Fruit fly (Drosophila melanogaster) whole organism, adult: Measurements from ENCODE around the gene eater.

Experiments used
- CG11617 ChIP-seq: fragments of 200-800 bp; sonication (Bioruptor generic); optimal IDR thresholded peaks from 2 replicates; lab custom pipeline; 2017; ENCODE audit warnings: mild to moderate bottlenecking, missing biosample characterization, missing genetic modification reagents, missing genetic modification characterization
- CG12768 ChIP-seq: fragments of 200-800 bp; sonication (Bioruptor generic); optimal IDR thresholded peaks from 2 replicates; lab custom pipeline; 2017; ENCODE audit warnings: missing biosample characterization, missing genetic modification characterization, mild to moderate bottlenecking, moderate library complexity, missing genetic modification reagents
- CG14711 ChIP-seq: fragments of 200-800 bp; sonication (Bioruptor generic); optimal IDR thresholded peaks from 2 replicates; lab custom pipeline; 2018; ENCODE audit warnings: missing biosample characterization, mild to moderate bottlenecking, missing genetic modification characterization, moderate library complexity
- CG1620 ChIP-seq: fragments of 200-800 bp; sonication (Bioruptor generic); optimal IDR thresholded peaks from 2 replicates; lab custom pipeline; 2016; ENCODE audit warnings: missing biosample characterization, missing genetic modification characterization
- CG33017 ChIP-seq: fragments of 200-800 bp; sonication (Bioruptor generic); optimal IDR thresholded peaks from 2 replicates; lab custom pipeline; 2018; ENCODE audit warnings: missing biosample characterization, mild to moderate bottlenecking, missing genetic modification characterization, moderate library complexity
- CG5204 ChIP-seq: fragments of 200-800 bp; sonication (Bioruptor generic); optimal IDR thresholded peaks from 2 replicates; lab custom pipeline; 2016; ENCODE audit warnings: missing biosample characterization, missing genetic modification characterization
- CG7045 ChIP-seq: fragments of 200-800 bp; sonication (Bioruptor generic); optimal IDR thresholded peaks from 2 replicates; lab custom pipeline; 2017; ENCODE audit warnings: missing biosample characterization, mild to moderate bottlenecking, missing genetic modification characterization
- CG7101 ChIP-seq: fragments of 200-800 bp; sonication (Bioruptor generic); optimal IDR thresholded peaks from 2 replicates; lab custom pipeline; 2018; ENCODE audit warnings: missing biosample characterization, mild to moderate bottlenecking, missing genetic modification characterization, moderate library complexity
- Clk ChIP-seq: fragments of 200-800 bp; sonication (Bioruptor generic); optimal IDR thresholded peaks from 2 replicates; lab custom pipeline; 2017; ENCODE audit warnings: missing biosample characterization, missing genetic modification characterization
- Crg-1 ChIP-seq: fragments of 200-800 bp; sonication (Bioruptor generic); optimal IDR thresholded peaks from 2 replicates; lab custom pipeline; 2016; ENCODE audit warnings: missing biosample characterization, missing genetic modification characterization
- Hr96 ChIP-seq: fragments of 200-800 bp; sonication (Bioruptor generic); optimal IDR thresholded peaks from 2 replicates; lab custom pipeline; 2016; ENCODE audit warnings: missing biosample characterization, missing genetic modification characterization
- Mnt ChIP-seq: fragments of 200-800 bp; sonication (Bioruptor generic); optimal IDR thresholded peaks from 2 replicates; lab custom pipeline; 2016; ENCODE audit warnings: missing biosample characterization, mild to moderate bottlenecking, missing genetic modification characterization
- bab1 ChIP-seq: fragments of 200-800 bp; sonication (Bioruptor generic); optimal IDR thresholded peaks from 3 replicates; lab custom pipeline; 2019; ENCODE audit warnings: missing biosample characterization, mild to moderate bottlenecking, missing genetic modification characterization, moderate library complexity
- cic ChIP-seq: fragments of 200-800 bp; sonication (Bioruptor generic); optimal IDR thresholded peaks from 2 replicates; lab custom pipeline; 2017; ENCODE audit warnings: missing biosample characterization, mild to moderate bottlenecking, missing genetic modification characterization, moderate library complexity
- cnc ChIP-seq, 2 experiments: fragments of >200 bp; optimal IDR thresholded peaks; 2 replicates each; lab custom pipeline; 2017
- kay ChIP-seq: fragments of 200-800 bp; sonication (Bioruptor generic); peaks from one replicate; lab custom pipeline; 2016; ENCODE audit warnings: missing biosample characterization, missing genetic modification characterization, borderline replicate concordance
- ovo ChIP-seq: fragments of 200-800 bp; sonication (Bioruptor generic); optimal IDR thresholded peaks from 2 replicates; lab custom pipeline; 2016; ENCODE audit warnings: missing biosample characterization, missing genetic modification characterization
- pad ChIP-seq: fragments of 200-800 bp; sonication (Bioruptor generic); optimal IDR thresholded peaks from 3 replicates; lab custom pipeline; 2017; ENCODE audit warnings: missing biosample characterization, missing genetic modification characterization, mild to moderate bottlenecking, moderate library complexity, missing genetic modification reagents
- tj ChIP-seq: fragments of 200-800 bp; sonication (Bioruptor generic); optimal IDR thresholded peaks from 3 replicates; lab custom pipeline; 2017; ENCODE audit warnings: missing biosample characterization, mild to moderate bottlenecking, missing genetic modification characterization, moderate library complexity
- toe ChIP-seq: fragments of 200-800 bp; sonication (Bioruptor generic); optimal IDR thresholded peaks from 2 replicates; lab custom pipeline; 2016; ENCODE audit warnings: missing biosample characterization, missing genetic modification characterization

Gene eater

DNA sequence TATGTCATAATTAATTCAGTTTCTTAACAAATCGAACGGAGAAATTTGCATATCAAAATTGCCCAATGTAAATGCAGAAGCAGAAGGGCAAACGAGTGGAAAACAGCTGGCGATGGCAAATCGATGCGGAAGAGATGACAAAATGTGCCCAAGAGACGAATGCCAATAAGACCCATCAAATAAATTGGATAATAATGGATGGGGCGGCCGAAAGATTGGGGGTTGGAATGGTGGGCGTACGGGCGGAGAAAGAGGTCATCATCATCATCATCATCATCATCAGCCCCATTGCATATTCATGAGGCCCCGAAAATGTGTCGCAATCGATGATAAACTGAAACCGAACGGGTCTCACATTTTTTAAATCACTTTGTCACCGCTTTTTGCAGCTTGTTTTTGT is 34.5 kb upstream of the eater start:
- no peak for TF ChIP-seq ovo (GFP tag; lab: Kevin White, UChicago)
- no peak for TF ChIP-seq CG14711 (tag; lab: Kevin White, UChicago)
- no peak for TF ChIP-seq Clk
- TF ChIP-seq kay (GFP tag; lab: Kevin White, UChicago): no peak

DNA sequence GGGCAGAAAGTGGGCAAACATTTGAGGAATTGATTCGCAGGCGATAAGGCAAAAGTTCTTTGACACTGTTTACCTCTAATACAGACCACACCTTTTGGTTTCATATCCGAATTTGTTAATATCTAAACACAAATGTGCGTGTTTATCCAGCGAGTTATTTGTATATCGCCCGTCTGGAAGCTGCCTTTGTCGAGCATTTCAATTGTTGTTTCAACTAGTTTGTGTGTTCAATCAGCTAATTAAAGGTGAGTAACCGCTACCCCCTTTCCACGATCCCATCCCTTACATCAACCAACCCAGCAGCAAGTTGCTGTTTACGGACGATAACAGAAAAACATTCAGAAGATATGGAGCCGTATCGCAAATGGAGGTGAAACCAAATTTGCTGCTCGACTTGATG is 31.9 kb upstream of the eater start:
- peak; percentile 39 for TF ChIP-seq CG12768
- peak; percentile 63 for TF ChIP-seq Crg-1
- TF ChIP-seq ovo (GFP tag; lab: Kevin White, UChicago): peak; percentile 44
- peak; percentile 6 for TF ChIP-seq CG33017 (tag; lab: Kevin White, UChicago)
- TF ChIP-seq CG5204 (GFP tag; lab: Kevin White, UChicago): no peak
- TF ChIP-seq CG11617: peak; percentile 12
- TF ChIP-seq CG1620 (GFP tag; lab: Kevin White, UChicago): peak; percentile 40
- peak; percentile 29 for TF ChIP-seq CG7045 (GFP tag; lab: Kevin White, UChicago)
- peak; percentile 56 for TF ChIP-seq kay (GFP tag; lab: Kevin White, UChicago)
- no peak for TF ChIP-seq bab1 (GFP tag; lab: Kevin White, UChicago)
- TF ChIP-seq Hr96: no peak
- peak; percentile 46 for TF ChIP-seq CG7101 (tag; lab: Kevin White, UChicago)
- no peak for TF ChIP-seq tj (GFP tag; lab: Kevin White, UChicago)
- peak; percentile 11 for TF ChIP-seq CG14711 (tag; lab: Kevin White, UChicago)
- TF ChIP-seq toe (GFP tag; lab: Kevin White, UChicago): no peak
- TF ChIP-seq pad (GFP tag; lab: Kevin White, UChicago): no peak
- TF ChIP-seq Mnt (GFP tag; lab: Kevin White, UChicago): no peak
- no peak for TF ChIP-seq cnc (optimal IDR thresholded peaks at IDR 0.05; lab: Kevin White, UChicago)
- no peak for TF ChIP-seq Clk
- TF ChIP-seq cic (GFP tag; lab: Kevin White, UChicago): peak; percentile 20

DNA sequence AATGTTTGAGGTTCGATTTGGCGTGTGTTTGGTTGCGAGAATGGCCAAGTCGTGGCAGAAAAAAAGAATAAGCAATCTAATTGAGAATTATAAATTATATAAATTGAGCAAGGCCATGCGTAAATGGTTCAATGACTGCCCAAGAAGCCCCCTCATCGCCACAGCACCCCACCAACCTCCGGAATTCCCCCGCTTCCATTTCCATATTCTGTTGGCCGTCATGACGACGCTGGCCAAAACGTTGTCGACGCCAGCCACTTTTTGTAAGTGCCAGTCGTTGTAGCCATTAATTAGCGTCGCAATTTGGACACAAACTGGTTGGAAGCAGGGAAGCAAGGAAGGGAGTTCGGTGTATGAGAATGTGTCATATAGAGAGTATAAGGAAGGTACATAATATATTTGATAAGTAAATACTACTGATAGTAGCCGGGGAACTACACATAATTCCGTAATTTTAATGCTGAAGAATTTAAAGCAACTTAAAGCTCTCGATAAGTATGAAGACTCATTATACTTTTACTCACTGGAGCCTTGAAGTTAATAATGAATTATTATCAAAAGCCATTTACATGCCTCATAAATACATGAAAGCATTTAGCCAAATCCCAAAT is 31.2 kb upstream of the eater start:
- peak; percentile 62 for TF ChIP-seq tj (GFP tag; lab: Kevin White, UChicago)
- no peak for TF ChIP-seq CG33017 (tag; lab: Kevin White, UChicago)
- TF ChIP-seq CG1620 (GFP tag; lab: Kevin White, UChicago): no peak
- peak; percentile 47 for TF ChIP-seq kay (GFP tag; lab: Kevin White, UChicago)

DNA sequence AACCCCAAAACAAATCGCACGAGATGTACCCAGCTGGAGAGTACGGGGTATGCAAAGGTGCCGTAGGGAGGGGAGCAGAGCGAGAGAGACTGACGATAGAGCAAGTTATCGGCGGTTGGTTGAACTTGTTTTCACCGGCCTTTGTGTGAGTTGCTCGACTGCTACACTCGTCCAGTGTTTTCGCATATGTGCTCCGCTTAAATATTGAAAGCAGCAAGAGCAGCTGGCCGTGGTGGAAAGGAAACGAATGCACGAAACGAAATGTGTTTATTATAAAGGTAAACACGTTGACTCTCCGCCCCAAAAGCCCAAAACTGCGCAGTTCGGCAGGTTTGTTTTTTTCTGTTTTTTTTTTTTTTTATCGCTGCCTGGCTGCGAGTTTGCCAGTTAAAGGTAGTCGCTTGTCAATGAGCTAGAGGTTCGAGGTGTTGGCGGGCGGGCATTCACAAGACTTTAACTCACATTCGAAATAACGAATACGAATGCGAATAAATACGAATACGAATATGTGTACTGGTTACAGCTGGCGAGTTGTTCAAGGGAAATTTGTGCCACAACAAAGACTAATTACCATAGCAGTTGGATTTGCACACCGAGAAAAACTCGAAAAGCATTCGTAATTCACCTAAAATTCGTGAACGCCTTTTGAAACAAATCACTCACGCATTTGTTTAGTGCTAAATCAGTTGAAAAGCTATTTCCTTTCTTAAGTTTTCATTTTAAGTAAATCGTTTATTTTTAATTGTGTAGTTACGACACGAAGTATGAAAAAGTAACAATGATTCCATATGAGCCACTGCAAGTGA is 30.3 kb upstream of the eater start:
- no peak for TF ChIP-seq CG1620 (GFP tag; lab: Kevin White, UChicago)
- peak; percentile 36 for TF ChIP-seq CG14711 (tag; lab: Kevin White, UChicago)
- peak; percentile 22 for TF ChIP-seq CG12768
- TF ChIP-seq CG7101 (tag; lab: Kevin White, UChicago): peak; percentile 7
- TF ChIP-seq Hr96: peak; percentile 13
- peak; percentile 3 for TF ChIP-seq CG11617
- TF ChIP-seq pad (GFP tag; lab: Kevin White, UChicago): no peak
- no peak for TF ChIP-seq ovo (GFP tag; lab: Kevin White, UChicago)
- TF ChIP-seq CG33017 (tag; lab: Kevin White, UChicago): peak; percentile 8
- TF ChIP-seq kay (GFP tag; lab: Kevin White, UChicago): no peak
- TF ChIP-seq Mnt (GFP tag; lab: Kevin White, UChicago): peak; percentile 65
- peak; percentile 37 for TF ChIP-seq bab1 (GFP tag; lab: Kevin White, UChicago)
- peak; percentile 70 for TF ChIP-seq tj (GFP tag; lab: Kevin White, UChicago)
- no peak for TF ChIP-seq cnc (optimal IDR thresholded peaks at IDR 0.05; lab: Kevin White, UChicago)
- no peak for TF ChIP-seq Clk
- TF ChIP-seq CG7045 (GFP tag; lab: Kevin White, UChicago): peak; percentile 19
- TF ChIP-seq Crg-1: peak; percentile 14
- TF ChIP-seq toe (GFP tag; lab: Kevin White, UChicago): no peak
- no peak for TF ChIP-seq CG5204 (GFP tag; lab: Kevin White, UChicago)
- TF ChIP-seq cic (GFP tag; lab: Kevin White, UChicago): peak; percentile 47

DNA sequence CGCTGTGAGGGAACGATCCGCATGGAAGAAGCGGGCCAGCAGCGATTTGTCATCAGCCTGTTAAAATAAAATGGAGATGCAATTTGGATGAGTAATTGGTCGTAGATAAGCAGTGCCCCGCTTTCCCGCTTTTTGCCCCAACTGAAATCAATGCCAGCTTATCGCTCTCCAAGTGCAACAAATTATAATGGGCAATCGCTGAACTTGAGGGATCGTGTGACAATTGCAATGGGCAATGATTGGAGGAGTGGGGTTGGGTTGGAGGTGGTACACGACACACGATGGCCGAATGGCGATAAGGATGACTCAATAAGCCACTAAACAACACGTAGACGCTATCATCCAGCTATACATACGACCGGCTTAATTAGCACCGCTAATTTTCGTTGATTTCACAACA is 29.2 kb upstream of the eater start:
- no peak for TF ChIP-seq CG12768
- TF ChIP-seq Mnt (GFP tag; lab: Kevin White, UChicago): peak; percentile 44
- no peak for TF ChIP-seq Crg-1

DNA sequence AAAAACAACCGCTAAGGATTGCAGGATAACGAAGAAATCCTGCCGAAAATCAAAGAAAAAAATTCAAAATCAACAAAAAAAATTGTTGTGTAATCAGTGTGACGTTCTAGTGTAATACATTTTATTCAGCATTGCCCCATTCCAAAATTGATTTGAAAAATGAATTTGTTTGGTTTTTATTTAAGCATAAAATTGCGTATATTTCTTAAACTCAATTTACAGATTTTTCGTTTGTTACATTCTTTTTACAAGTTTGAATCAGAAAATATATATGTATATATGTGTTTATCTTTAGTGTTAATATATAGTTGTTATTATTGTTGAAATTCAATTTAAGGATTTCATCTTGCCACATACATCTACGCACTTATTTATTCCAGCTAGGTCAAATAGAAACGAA is 25.1 kb upstream of the eater start, which contains the start of gene CG6059:
TSS of gene CG6059 (minus strand) at position 101 of the 400 bp plus-strand sequence.
- TF ChIP-seq CG33017 (tag; lab: Kevin White, UChicago): no peak
- TF ChIP-seq ovo (GFP tag; lab: Kevin White, UChicago): no peak
- TF ChIP-seq pad (GFP tag; lab: Kevin White, UChicago): no peak
- no peak for TF ChIP-seq Clk
- TF ChIP-seq cic (GFP tag; lab: Kevin White, UChicago): no peak
- TF ChIP-seq cnc (optimal IDR thresholded peaks at IDR 0.05; lab: Kevin White, UChicago): no peak
- TF ChIP-seq kay (GFP tag; lab: Kevin White, UChicago): no peak
